Worm (Caenorhabditis elegans) whole organism, L1 larva: ENCODE measurements around the gene madf-9.

Experiments used
- ama-1 ChIP-seq: fragments of 150-350 bp; optimal IDR thresholded peaks from 2 replicates; lab custom pipeline; 2014
- egl-27 ChIP-seq, 2 experiments: fragments of 150-350 bp in 1 of 2; sonication (generic microtip); optimal IDR thresholded peaks; 3 replicates each; lab custom pipeline; 2017 to 2018; ENCODE audit warnings: missing biosample characterization in 2 of 2, missing genetic modification characterization in 2 of 2, missing genetic modification reagents in 2 of 2
- elt-2 ChIP-seq: sonication (generic microtip); optimal IDR thresholded peaks from 2 replicates; lab custom pipeline; 2016; ENCODE audit warnings: missing genetic modification characterization, mild to moderate bottlenecking, inconsistent platforms, missing compliant biosample characterization, missing genetic modification reagents
- fkh-10 ChIP-seq: sonication (generic microtip); optimal IDR thresholded peaks from 2 replicates; lab custom pipeline; 2017; ENCODE audit warnings: missing biosample characterization, missing genetic modification reagents, missing genetic modification characterization
- fkh-4 ChIP-seq: sonication (generic microtip); optimal IDR thresholded peaks from 2 replicates; lab custom pipeline; 2016; ENCODE audit warnings: missing compliant biosample characterization, missing genetic modification characterization, borderline replicate concordance
- hpl-2 ChIP-seq: fragments of 150-350 bp; optimal IDR thresholded peaks from 2 replicates; lab custom pipeline; 2014; ENCODE audit warnings: missing biosample characterization, missing genetic modification reagents, missing genetic modification characterization
- jun-1 ChIP-seq: fragments of 150-350 bp; optimal IDR thresholded peaks from 2 replicates; lab custom pipeline; 2014; ENCODE audit warnings: missing biosample characterization, missing genetic modification reagents, missing genetic modification characterization
- lin-13 ChIP-seq: fragments of 150-350 bp; optimal IDR thresholded peaks from 2 replicates; lab custom pipeline; 2014; ENCODE audit warnings: missing biosample characterization, missing genetic modification reagents, missing genetic modification characterization
- nhr-11 ChIP-seq: fragments of 150-350 bp; optimal IDR thresholded peaks from 2 replicates; lab custom pipeline; 2014; ENCODE audit warnings: missing biosample characterization, missing genetic modification characterization
- nhr-28 ChIP-seq: fragments of 150-350 bp; optimal IDR thresholded peaks from 2 replicates; lab custom pipeline; 2014; ENCODE audit warnings: missing biosample characterization, missing genetic modification characterization
- rnt-1 ChIP-seq: sonication (generic microtip); optimal IDR thresholded peaks from 2 replicates; lab custom pipeline; 2016; ENCODE audit warnings: mild to moderate bottlenecking, missing genetic modification characterization, moderate library complexity, missing compliant biosample characterization
- sptf-1 ChIP-seq: fragments of 150-350 bp; optimal IDR thresholded peaks from 2 replicates; lab custom pipeline; 2014; ENCODE audit warnings: missing biosample characterization, missing genetic modification characterization
- tbx-2 ChIP-seq: sonication (generic microtip); optimal IDR thresholded peaks from 2 replicates; lab custom pipeline; 2016; ENCODE audit warnings: missing genetic modification characterization, missing compliant biosample characterization
- unc-98 ChIP-seq: fragments of 200-800 bp; sonication (Bioruptor generic); IDR thresholded peaks from 2 replicates; pipeline ENCODE4 v1.3.6; 2022; ENCODE audit warnings: missing genetic modification characterization, missing compliant biosample characterization

ce11 chrIV:3655896-3656295 lies 19.0 kb downstream of the madf-9 start:
- TF ChIP-seq unc-98 (GFP tag; lab: Robert Waterston, UW) (peak; percentile 33; the same call in 1 of the 2 replicates), lin-13 (GFP tag; lab: Kevin White, UChicago) (no peak), tbx-2 (tag; lab: Kevin White, UChicago) (no peak), rnt-1 (tag; lab: Kevin White, UChicago) (peak; percentile 65), nhr-28 (tag; lab: Kevin White, UChicago) (no peak), jun-1 (tag; lab: Kevin White, UChicago) (no peak), nhr-11 (tag; lab: Kevin White, UChicago) (no peak), ama-1 (lab: Kevin White, UChicago) (no peak), egl-27 (tag; optimal IDR thresholded peaks at IDR 0.05; lab: Kevin White, UChicago) (no peak), fkh-10 (GFP tag; lab: Kevin White, UChicago) (no peak), elt-2 (tag; lab: Kevin White, UChicago) (no peak), hpl-2 (GFP tag; lab: Kevin White, UChicago) (no peak), fkh-4 (no peak), sptf-1 (tag; lab: Kevin White, UChicago) (no peak)
